Worm (Caenorhabditis elegans): ENCODE measurements around the gene C18A11.2.

Gene C18A11.2

ce11 chrX:8086725-8087641 lies 19.6 kb downstream of the C18A11.2 start (continued):
- TF ChIP-seq unc-62 (GFP tag; optimal IDR thresholded peaks at IDR 0.05 in 1 of 2) (peak in 1 of 2 experiments; percentile 54), unc-62 (tag; optimal IDR thresholded peaks at IDR 0.05) (no peak), daf-19 (GFP tag; conservative IDR thresholded peaks at IDR 0.05) (no peak), daf-16 (GFP tag; optimal IDR thresholded peaks at IDR 0.05) (no peak), daf-16 (tag; optimal IDR thresholded peaks at IDR 0.05) (peak; percentile 87), mep-1 (tag; optimal IDR thresholded peaks at IDR 0.05) (peak; percentile 45), egl-27 (tag; optimal IDR thresholded peaks at IDR 0.05) (no peak), hlh-11 (tag; optimal IDR thresholded peaks at IDR 0.05) (peak; percentile 15), dmd-6 (GFP tag; IDR thresholded peaks at IDR 0.05) (peak; percentile 22; the same call in 1 of the 2 replicates), Y5F2A.4 (GFP tag; optimal IDR thresholded peaks at IDR 0.05) (no peak), aha-1 (tag) (peak; percentile 87), hlh-30 (tag; optimal IDR thresholded peaks at IDR 0.05; ENCODE audit: insufficient read depth) (no peak)

DNA sequence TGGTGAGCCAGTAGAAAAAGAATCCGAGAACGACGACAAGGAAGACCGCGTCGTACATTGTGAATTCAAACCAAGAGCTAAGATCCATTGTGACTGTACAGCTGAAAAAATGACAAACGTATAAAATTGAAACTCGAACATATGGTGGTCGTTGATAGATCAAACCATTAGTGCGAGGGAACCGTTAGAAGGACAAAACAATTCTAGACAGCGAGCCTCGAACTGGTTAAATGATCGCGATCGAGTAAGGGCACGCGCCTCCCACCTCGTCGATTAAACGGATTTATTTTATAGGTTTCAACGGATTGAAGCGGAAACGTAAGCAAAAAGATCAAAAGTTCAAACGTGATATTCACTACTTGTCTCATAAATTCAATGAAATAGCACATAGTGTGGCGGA lies 21.1 kb downstream of the C18A11.2 start, which contains the start of gene vem-1:
vem-1 (minus strand) TSS at position 101 of the 400 bp plus-strand sequence.
- TF ChIP-seq tra-1 (GFP tag; IDR thresholded peaks at IDR 0.05) (0 out of 2 replicates have a peak, but pooled peaks have one; percentile 35), skn-1 (tag; optimal IDR thresholded peaks at IDR 0.05) (no peak), unc-39 (tag; optimal IDR thresholded peaks at IDR 0.05) (no peak), ceh-28 (tag; optimal IDR thresholded peaks at IDR 0.05) (no peak), sdz-12 (GFP tag; optimal IDR thresholded peaks at IDR 0.05) (peak; percentile 18), vab-7 (GFP tag; IDR thresholded peaks at IDR 0.05) (0 out of 2 replicates have a peak, but pooled peaks have one; percentile 13), lim-7 (GFP tag; IDR thresholded peaks at IDR 0.05) (0 out of 2 replicates have a peak, but pooled peaks have one; percentile 40), lin-39 (tag; optimal IDR thresholded peaks at IDR 0.05) (no peak), Y105C5A.15 (GFP tag; IDR thresholded peaks at IDR 0.05) (no peak), nhr-28 (tag; optimal IDR thresholded peaks at IDR 0.05) (no peak), ceh-20 (GFP tag; IDR thresholded peaks at IDR 0.05) (no peak), hif-1 (tag; optimal IDR thresholded peaks at IDR 0.05) (peak in 1 of 2 experiments; percentile 56), ces-1 (GFP tag; optimal IDR thresholded peaks at IDR 0.05) (no peak), lin-15B (tag; optimal IDR thresholded peaks at IDR 0.05) (no peak)

- TF ChIP-seq aha-1 (tag) (peak; percentile 13), nhr-77 (tag; optimal IDR thresholded peaks at IDR 0.05) (peak; percentile 70), mes-2 (tag; optimal IDR thresholded peaks at IDR 0.05; ENCODE audit: poor library complexity, severe bottlenecking) (peak; percentile 39), nhr-10 (tag; optimal IDR thresholded peaks at IDR 0.05) (peak; percentile 44), T26A8.4 (GFP tag; IDR thresholded peaks at IDR 0.05) (peak; percentile 41; the same call in 1 of the 2 replicates), F49E8.2 (tag; optimal IDR thresholded peaks at IDR 0.05; ENCODE audit: borderline replicate concordance) (no peak), rbr-2 (tag; optimal IDR thresholded peaks at IDR 0.05) (peak; percentile 37), fos-1 (tag; optimal IDR thresholded peaks at IDR 0.05) (no peak), nhr-28 (tag; optimal IDR thresholded peaks at IDR 0.05) (peak; percentile 97), daf-16 (GFP tag; optimal IDR thresholded peaks at IDR 0.05) (no peak), daf-16 (tag; optimal IDR thresholded peaks at IDR 0.05) (peak; percentile 95), tag-97 (GFP tag; IDR thresholded peaks at IDR 0.05) (no peak), fkh-10 (GFP tag; optimal IDR thresholded peaks at IDR 0.05) (no peak), ceh-20 (GFP tag; IDR thresholded peaks at IDR 0.05) (no peak), ctbp-1 (GFP tag; IDR thresholded peaks at IDR 0.05) (no peak), jun-1 (tag; optimal IDR thresholded peaks at IDR 0.05) (peak; percentile 0), pqm-1 (tag; optimal IDR thresholded peaks at IDR 0.05) (peak; percentile 52), hmg-1.1 (GFP tag; IDR thresholded peaks at IDR 0.05) (peak; percentile 31; the same call in 1 of the 2 replicates), ztf-7 (tag; optimal IDR thresholded peaks at IDR 0.05) (no peak), dmd-6 (GFP tag; IDR thresholded peaks at IDR 0.05) (peak; percentile 59), attf-4 (tag; optimal IDR thresholded peaks at IDR 0.05) (no peak), hlh-11 (tag; optimal IDR thresholded peaks at IDR 0.05) (peak; percentile 47), nhr-102 (tag; optimal IDR thresholded peaks at IDR 0.05) (peak; percentile 50)
These were observed 22.0 kb downstream of the C18A11.2 start for ce11 chrX:8089266-8089909.
